Worm (Caenorhabditis elegans): ENCODE results near the gene mdt-27.

ce11 chrV:9208878-9209277, 4.6 kb downstream of the mdt-27 start:
- TF ChIP-seq egl-27 (tag; optimal IDR thresholded peaks at IDR 0.05) (no peak), nhr-12 (tag; optimal IDR thresholded peaks at IDR 0.05) (no peak), snpc-4 (tag; optimal IDR thresholded peaks at IDR 0.05) (no peak), nhr-11 (tag; optimal IDR thresholded peaks at IDR 0.05) (no peak), lsy-2 (tag; optimal IDR thresholded peaks at IDR 0.05) (no peak), mab-5 (tag; optimal IDR thresholded peaks at IDR 0.05) (no peak)

Measured in whole organism, L2 larva.